Worm (Caenorhabditis elegans) whole organism, late embryonic: ENCODE results near the gene F13E6.2.

Source experiments
- F13H6.1 ChIP-seq: sonication (generic microtip); optimal IDR thresholded peaks from 2 replicates; lab custom pipeline; 2016; ENCODE audit warnings: missing genetic modification characterization, missing compliant biosample characterization
- ama-1 ChIP-seq: fragments of 150-350 bp; optimal IDR thresholded peaks from 2 replicates; lab custom pipeline; 2014
- ceh-34 ChIP-seq: sonication (generic microtip); optimal IDR thresholded peaks from 2 replicates; lab custom pipeline; 2016; ENCODE audit warnings: mild to moderate bottlenecking, missing genetic modification characterization, missing compliant biosample characterization
- dve-1 ChIP-seq: sonication (generic microtip); optimal IDR thresholded peaks from 2 replicates; lab custom pipeline; 2017; ENCODE audit warnings: antibody characterized with exemption, mild to moderate bottlenecking, missing genetic modification characterization, missing compliant biosample characterization
- elt-2 ChIP-seq: sonication (generic microtip); optimal IDR thresholded peaks from 2 replicates; lab custom pipeline; 2016; ENCODE audit warnings: missing genetic modification reagents, missing genetic modification characterization, missing compliant biosample characterization
- nhr-11 ChIP-seq: fragments of 150-350 bp; optimal IDR thresholded peaks from 2 replicates; lab custom pipeline; 2014; ENCODE audit warnings: missing biosample characterization, missing genetic modification characterization
- pha-4 ChIP-seq: fragments of 150-350 bp; optimal IDR thresholded peaks from 2 replicates; lab custom pipeline; 2018; ENCODE audit warnings: missing biosample characterization, missing genetic modification reagents, missing genetic modification characterization
- syd-9 ChIP-seq: sonication (generic microtip); optimal IDR thresholded peaks from 2 replicates; lab custom pipeline; 2016; ENCODE audit warnings: mild to moderate bottlenecking, missing genetic modification characterization, moderate library complexity, missing compliant biosample characterization

- no peak for TF ChIP-seq ceh-34 (tag; lab: Kevin White, UChicago)
- TF ChIP-seq F13H6.1 (tag; lab: Kevin White, UChicago) = no peak
- no peak for TF ChIP-seq ama-1 (lab: Kevin White, UChicago)
- TF ChIP-seq dve-1 = no peak
- no peak for TF ChIP-seq nhr-11 (tag; lab: Kevin White, UChicago)
- no peak for TF ChIP-seq syd-9
- TF ChIP-seq elt-2 = no peak
- TF ChIP-seq pha-4 = no peak
Observed at ce11 chrX:10656604-10657003, 17.5 kb downstream of the F13E6.2 start.
